Worm (Caenorhabditis elegans) whole organism, L4 larva: Measurements from ENCODE around the gene str-196.

Experiments
- R02D3.7 ChIP-seq: fragments of 150-350 bp; sonication (generic microtip); optimal IDR thresholded peaks from 3 replicates; lab custom pipeline; 2014; ENCODE audit warnings: missing biosample characterization, missing genetic modification characterization
- T20F7.1 ChIP-seq: fragments of 200-800 bp; sonication (Bioruptor generic); optimal IDR thresholded peaks from 2 replicates; lab custom pipeline; 2018; ENCODE audit warnings: mild to moderate bottlenecking, missing genetic modification characterization, missing compliant biosample characterization
- T26A8.4 ChIP-seq: fragments of 200-800 bp; sonication (Bioruptor generic); IDR thresholded peaks from 2 replicates; pipeline ENCODE4 v1.3.6; 2022; ENCODE audit warnings: missing genetic modification characterization, missing compliant biosample characterization
- Y48G9A.11 ChIP-seq: fragments of 200-800 bp; sonication (Bioruptor generic); IDR thresholded peaks from 2 replicates; pipeline ENCODE4 v1.3.6; 2022; ENCODE audit warnings: missing genetic modification reagents, missing genetic modification characterization, missing compliant biosample characterization
- Y5F2A.4 ChIP-seq: fragments of 200-800 bp; sonication (Bioruptor generic); optimal IDR thresholded peaks from 2 replicates; lab custom pipeline; 2018; ENCODE audit warnings: mild to moderate bottlenecking, missing genetic modification characterization, missing compliant biosample characterization
- Y75B8A.6 ChIP-seq: fragments of 200-800 bp; sonication (Bioruptor generic); IDR thresholded peaks from 2 replicates; pipeline ENCODE4 v1.3.6; 2022; ENCODE audit warnings: missing genetic modification reagents, missing genetic modification characterization, missing compliant biosample characterization
- aha-1 ChIP-seq: fragments of 150-350 bp; peaks from one replicate; lab custom pipeline; 2014; ENCODE audit warnings: missing biosample characterization, missing genetic modification characterization
- aly-2 ChIP-seq: sonication (generic microtip); optimal IDR thresholded peaks from 2 replicates; lab custom pipeline; 2018; ENCODE audit warnings: missing biosample characterization, missing genetic modification characterization
- ama-1 ChIP-seq: fragments of 150-350 bp; optimal IDR thresholded peaks from 2 replicates; lab custom pipeline; 2014; ENCODE audit warnings: inconsistent platforms, mixed read lengths
- arid-1 ChIP-seq: fragments of 200-800 bp; sonication (Bioruptor generic); conservative IDR thresholded peaks from 2 replicates; pipeline ENCODE4 v1.3.6; 2022; ENCODE audit warnings: missing genetic modification reagents, missing genetic modification characterization, missing compliant biosample characterization
- attf-4 ChIP-seq: sonication (generic microtip); optimal IDR thresholded peaks from 3 replicates; lab custom pipeline; 2017; ENCODE audit warnings: missing biosample characterization, missing genetic modification characterization
- ceh-20 ChIP-seq: fragments of 200-800 bp; sonication (Bioruptor generic); IDR thresholded peaks from 2 replicates; pipeline ENCODE4 v1.3.6; 2022; ENCODE audit warnings: missing genetic modification reagents, missing genetic modification characterization, missing compliant biosample characterization
- ceh-62 ChIP-seq: sonication (generic microtip); optimal IDR thresholded peaks from 2 replicates; lab custom pipeline; 2017; ENCODE audit warnings: missing biosample characterization, missing genetic modification characterization
- ces-1 ChIP-seq: fragments of 150-350 bp; sonication (generic microtip); optimal IDR thresholded peaks from 4 replicates; lab custom pipeline; 2014; ENCODE audit warnings: missing biosample characterization, missing genetic modification reagents, missing genetic modification characterization
- cey-2 ChIP-seq: sonication (generic microtip); optimal IDR thresholded peaks from 3 replicates; lab custom pipeline; 2017; ENCODE audit warnings: missing genetic modification characterization, mild to moderate bottlenecking, missing compliant biosample characterization, antibody characterized with exemption, borderline replicate concordance; ENCODE audit not compliant: insufficient read depth
- daf-19 ChIP-seq: fragments of 200-800 bp; sonication (Bioruptor generic); conservative IDR thresholded peaks from 2 replicates; pipeline ENCODE4 v1.3.6; 2022; ENCODE audit warnings: missing genetic modification characterization, missing compliant biosample characterization
- dpl-1 ChIP-seq: fragments of 150-350 bp; optimal IDR thresholded peaks from 2 replicates; lab custom pipeline; 2014; ENCODE audit warnings: missing biosample characterization, missing genetic modification reagents, missing genetic modification characterization
- duxl-1 ChIP-seq: sonication (generic microtip); optimal IDR thresholded peaks from 2 replicates; lab custom pipeline; 2016; ENCODE audit warnings: mild to moderate bottlenecking, missing genetic modification characterization, moderate library complexity, missing compliant biosample characterization; ENCODE audit not compliant: poor library complexity
- egl-43 ChIP-seq: fragments of 200-800 bp; sonication (Bioruptor generic); IDR thresholded peaks from 2 replicates; pipeline ENCODE4 v1.3.6; 2022; ENCODE audit warnings: missing genetic modification reagents, missing genetic modification characterization, missing compliant biosample characterization
- hif-1 ChIP-seq, 2 experiments: sonication (generic microtip); optimal IDR thresholded peaks; 2 replicates each; lab custom pipeline; 2016 to 2017; ENCODE audit warnings: missing compliant biosample characterization in 2 of 2, missing genetic modification characterization in 2 of 2, missing genetic modification reagents in 2 of 2, missing genotype in 2 of 2, mild to moderate bottlenecking in 1 of 2
- hmg-1.1 ChIP-seq: fragments of 200-800 bp; sonication (Bioruptor generic); IDR thresholded peaks from 2 replicates; pipeline ENCODE4 v1.3.6; 2022; ENCODE audit warnings: missing genetic modification reagents, missing genetic modification characterization, missing compliant biosample characterization
- lim-7 ChIP-seq: fragments of 200-800 bp; sonication (Bioruptor generic); IDR thresholded peaks from 2 replicates; pipeline ENCODE4 v1.3.6; 2022; ENCODE audit warnings: missing genetic modification characterization, missing compliant biosample characterization
- lin-15B ChIP-seq: fragments of 150-350 bp; sonication (generic microtip); optimal IDR thresholded peaks from 3 replicates; lab custom pipeline; 2014; ENCODE audit warnings: missing biosample characterization, missing genetic modification characterization
- lin-38 ChIP-seq: fragments of 200-800 bp; sonication (Bioruptor generic); IDR thresholded peaks from 2 replicates; pipeline ENCODE4 v1.3.6; 2022; ENCODE audit warnings: missing genetic modification reagents, missing genetic modification characterization, missing compliant biosample characterization
- lin-39 ChIP-seq: fragments of 150-350 bp; optimal IDR thresholded peaks from 2 replicates; lab custom pipeline; 2014; ENCODE audit warnings: missing biosample characterization, missing genetic modification reagents, missing genetic modification characterization
- lir-3 ChIP-seq: sonication (generic microtip); optimal IDR thresholded peaks from 2 replicates; lab custom pipeline; 2016; ENCODE audit warnings: mild to moderate bottlenecking, missing genetic modification characterization, missing compliant biosample characterization
- mdt-29 ChIP-seq: fragments of 200-800 bp; sonication (Bioruptor generic); IDR thresholded peaks from 2 replicates; pipeline ENCODE4 v1.3.6; 2022; ENCODE audit warnings: missing genetic modification reagents, missing genetic modification characterization, missing compliant biosample characterization
- mxl-3 ChIP-seq: fragments of 200-800 bp; sonication (Bioruptor generic); optimal IDR thresholded peaks from 2 replicates; lab custom pipeline; 2018; ENCODE audit warnings: mild to moderate bottlenecking, missing genetic modification characterization, missing compliant biosample characterization
- nhr-10 ChIP-seq: fragments of 150-350 bp; optimal IDR thresholded peaks from 2 replicates; lab custom pipeline; 2014; ENCODE audit warnings: missing biosample characterization, missing genetic modification characterization
- nhr-102 ChIP-seq: sonication (generic microtip); optimal IDR thresholded peaks from 2 replicates; lab custom pipeline; 2016; ENCODE audit warnings: mild to moderate bottlenecking, missing genetic modification characterization, moderate library complexity, missing compliant biosample characterization
- nhr-11 ChIP-seq: fragments of 150-350 bp; optimal IDR thresholded peaks from 2 replicates; lab custom pipeline; 2014; ENCODE audit warnings: missing biosample characterization, missing genetic modification characterization
- nhr-111 ChIP-seq: fragments of 200-800 bp; sonication (Bioruptor generic); optimal IDR thresholded peaks from 2 replicates; lab custom pipeline; 2018; ENCODE audit warnings: mild to moderate bottlenecking, missing genetic modification characterization, missing compliant biosample characterization
- nhr-28 ChIP-seq: fragments of 150-350 bp; optimal IDR thresholded peaks from 2 replicates; lab custom pipeline; 2014; ENCODE audit warnings: missing biosample characterization, missing genetic modification characterization
- php-3 ChIP-seq: fragments of 200-800 bp; sonication (Bioruptor generic); IDR thresholded peaks from 2 replicates; pipeline ENCODE4 v1.3.6; 2022; ENCODE audit warnings: missing genetic modification reagents, missing genetic modification characterization, missing compliant biosample characterization
- pqm-1 ChIP-seq: sonication (generic microtip); optimal IDR thresholded peaks from 2 replicates; lab custom pipeline; 2017; ENCODE audit warnings: missing biosample characterization, missing genetic modification characterization
- rbr-2 ChIP-seq: sonication (generic microtip); optimal IDR thresholded peaks from 2 replicates; lab custom pipeline; 2016; ENCODE audit warnings: missing genotype, missing genetic modification characterization, missing compliant biosample characterization
- sdz-12 ChIP-seq: fragments of 200-800 bp; sonication (Bioruptor generic); optimal IDR thresholded peaks from 2 replicates; lab custom pipeline; 2018; ENCODE audit warnings: mild to moderate bottlenecking, missing genetic modification characterization, missing compliant biosample characterization
- set-16 ChIP-seq: fragments of 200-800 bp; sonication (Bioruptor generic); IDR thresholded peaks from 2 replicates; pipeline ENCODE4 v1.3.6; 2022; ENCODE audit warnings: missing genetic modification reagents, missing genetic modification characterization, missing compliant biosample characterization
- skn-1 ChIP-seq: fragments of 150-350 bp; optimal IDR thresholded peaks from 2 replicates; lab custom pipeline; 2014; ENCODE audit warnings: missing biosample characterization, missing genetic modification characterization
- spr-1 ChIP-seq: sonication (generic microtip); optimal IDR thresholded peaks from 2 replicates; lab custom pipeline; 2016; ENCODE audit warnings: mild to moderate bottlenecking, missing genetic modification characterization, missing compliant biosample characterization
- tag-97 ChIP-seq: fragments of 200-800 bp; sonication (Bioruptor generic); IDR thresholded peaks from 2 replicates; pipeline ENCODE4 v1.3.6; 2022; ENCODE audit warnings: missing genetic modification characterization, missing compliant biosample characterization
- unc-39 ChIP-seq: sonication (generic microtip); optimal IDR thresholded peaks from 2 replicates; lab custom pipeline; 2017; ENCODE audit warnings: missing biosample characterization, missing genetic modification characterization
- zag-1 ChIP-seq: fragments of 150-350 bp; optimal IDR thresholded peaks from 2 replicates; lab custom pipeline; 2014; ENCODE audit warnings: missing biosample characterization, missing genetic modification characterization
- zfp-2 ChIP-seq: sonication (generic microtip); optimal IDR thresholded peaks from 2 replicates; lab custom pipeline; 2016; ENCODE audit warnings: mild to moderate bottlenecking, missing genetic modification characterization, missing compliant biosample characterization
- zip-11 ChIP-seq: fragments of 200-800 bp; sonication (Bioruptor generic); IDR thresholded peaks from 2 replicates; pipeline ENCODE4 v1.3.6; 2022; ENCODE audit warnings: missing genetic modification characterization, missing compliant biosample characterization
- ztf-11 ChIP-seq: fragments of 150-350 bp; optimal IDR thresholded peaks from 2 replicates; lab custom pipeline; 2014; ENCODE audit warnings: missing biosample characterization, missing genetic modification characterization
- ztf-7 ChIP-seq: fragments of 150-350 bp; optimal IDR thresholded peaks from 2 replicates; lab custom pipeline; 2014; ENCODE audit warnings: missing biosample characterization, missing genetic modification characterization

str-196 gene

ce11 chrV:503728-504127 is 12.2 kb downstream of the str-196 start, which contains the start of gene srlf-35:
Gene srlf-35, plus strand, starts transcription at chrV:504028.
- no peak for TF ChIP-seq ceh-62 (tag; lab: Kevin White, UChicago)
- no peak for TF ChIP-seq zip-11 (GFP tag; lab: Robert Waterston, UW)
- TF ChIP-seq skn-1: no peak
- TF ChIP-seq zfp-2: no peak
- TF ChIP-seq ama-1 (lab: Kevin White, UChicago): no peak
- TF ChIP-seq Y5F2A.4 (GFP tag; lab: Kevin White, UChicago): no peak
- no peak for TF ChIP-seq unc-39
- no peak for TF ChIP-seq sdz-12 (GFP tag; lab: Kevin White, UChicago)
- no peak for TF ChIP-seq Y75B8A.6 (GFP tag; lab: Robert Waterston, UW)
- TF ChIP-seq ces-1 (GFP tag; lab: Kevin White, UChicago): no peak
- TF ChIP-seq duxl-1 (tag; lab: Kevin White, UChicago): no peak

ce11 chrV:505191-505590 is 13.7 kb downstream of the str-196 start, which contains the start of gene srlf-19:
Gene srlf-19, plus strand, starts transcription at chrV:505491.
- TF ChIP-seq spr-1 (tag; lab: Kevin White, UChicago): no peak
- TF ChIP-seq cey-2: no peak
- TF ChIP-seq rbr-2 (tag; lab: Kevin White, UChicago): no peak
- no peak for TF ChIP-seq Y75B8A.6 (GFP tag; lab: Robert Waterston, UW)

DNA sequence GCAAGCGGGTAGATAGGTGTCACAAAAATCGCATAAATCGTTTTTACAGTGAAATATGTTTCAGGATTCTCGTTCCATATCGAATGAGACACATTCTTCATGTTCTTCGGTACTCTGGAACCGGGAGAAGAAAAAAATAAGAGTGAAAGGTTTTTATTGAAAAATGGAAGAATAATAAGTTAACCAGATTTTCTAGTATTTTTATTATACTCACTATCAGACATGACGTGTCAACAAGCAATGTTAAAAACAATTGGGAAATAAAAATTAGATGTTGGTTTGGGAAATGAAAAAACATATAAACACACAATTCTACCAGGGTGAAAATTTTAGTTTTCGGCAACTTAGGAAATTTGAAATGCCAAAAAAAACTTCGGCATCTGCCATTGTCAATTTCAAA is 20.9 kb downstream of the str-196 start, which contains the start of gene srh-37:
TSS of gene srh-37 (minus strand) at position 101 of the 400 bp plus-strand sequence.
- no peak for TF ChIP-seq zag-1
- TF ChIP-seq, all 104 proteins: peak for 0

ce11 chrV:519445-519844 is 27.9 kb downstream of the str-196 start, which contains the start of gene nhr-210:
Gene nhr-210, minus strand, starts transcription at chrV:519545.
- TF ChIP-seq nhr-10 (tag; lab: Kevin White, UChicago) (no peak), dpl-1 (GFP tag; lab: Kevin White, UChicago) (no peak), tag-97 (no peak), nhr-28 (peak; percentile 36), php-3 (GFP tag; lab: Robert Waterston, UW) (no peak), hif-1 (tag; optimal IDR thresholded peaks at IDR 0.05; lab: Kevin White, UChicago) (no peak), cey-2 (no peak), T26A8.4 (no peak), pqm-1 (tag; lab: Kevin White, UChicago) (peak; percentile 12), T20F7.1 (GFP tag; lab: Kevin White, UChicago) (no peak), mxl-3 (GFP tag; lab: Kevin White, UChicago) (no peak), mdt-29 (GFP tag; lab: Robert Waterston, UW) (no peak), nhr-102 (peak; percentile 77), ztf-7 (no peak), aly-2 (no peak), set-16 (GFP tag; lab: Robert Waterston, UW) (no peak), ceh-20 (no peak), Y5F2A.4 (GFP tag; lab: Kevin White, UChicago) (no peak), daf-19 (no peak), zag-1 (no peak), nhr-11 (tag; lab: Kevin White, UChicago) (no peak), ztf-11 (no peak), zip-11 (GFP tag; lab: Robert Waterston, UW) (no peak)

ce11 chrV:521517-521916 is 30.0 kb downstream of the str-196 start, which contains the start of gene srw-107:
Gene srw-107, minus strand, starts transcription at chrV:521617.
- TF ChIP-seq nhr-10 (tag; lab: Kevin White, UChicago) (no peak), attf-4 (tag; lab: Kevin White, UChicago) (no peak), lir-3 (tag; lab: Kevin White, UChicago) (no peak), dpl-1 (GFP tag; lab: Kevin White, UChicago) (no peak), ceh-62 (tag; lab: Kevin White, UChicago) (no peak), aha-1 (tag; lab: Kevin White, UChicago) (no peak), arid-1 (GFP tag; lab: Robert Waterston, UW) (no peak), lin-15B (tag; lab: Kevin White, UChicago) (no peak), T26A8.4 (no peak), lin-38 (GFP tag; lab: Robert Waterston, UW) (no peak), R02D3.7 (tag; lab: Kevin White, UChicago) (no peak), lim-7 (GFP tag; lab: Robert Waterston, UW) (no peak), hmg-1.1 (no peak), nhr-111 (GFP tag; lab: Kevin White, UChicago) (no peak), daf-19 (no peak), egl-43 (no peak), lin-39 (tag; lab: Kevin White, UChicago) (no peak), Y48G9A.11 (no peak)
